Worm (Caenorhabditis elegans) whole organism, midembryonic: Measurements from ENCODE around the gene srh-75.

ENCODE experiments used
- T22C8.4 ChIP-seq: fragments of 200-800 bp; sonication (Bioruptor generic); IDR thresholded peaks from 2 replicates; pipeline ENCODE4 v1.3.6; 2022; ENCODE audit warnings: missing genetic modification characterization, missing compliant biosample characterization
- cog-1 ChIP-seq: sonication (generic microtip); optimal IDR thresholded peaks from 2 replicates; lab custom pipeline; 2016; ENCODE audit warnings: missing genetic modification characterization, missing compliant biosample characterization
- flt-1 ChIP-seq: fragments of 200-800 bp; sonication (Bioruptor generic); IDR thresholded peaks from 2 replicates; pipeline ENCODE4 v1.3.6; 2022; ENCODE audit warnings: missing genetic modification characterization, missing compliant biosample characterization
- klf-2 ChIP-seq: fragments of 200-800 bp; sonication (Bioruptor generic); conservative IDR thresholded peaks from 2 replicates; pipeline ENCODE4 v1.3.6; 2022; ENCODE audit warnings: missing genetic modification reagents, missing genetic modification characterization, missing compliant biosample characterization
- med-1 ChIP-seq: sonication (generic microtip); optimal IDR thresholded peaks from 2 replicates; lab custom pipeline; 2017; ENCODE audit warnings: missing genetic modification characterization, mild to moderate bottlenecking, missing compliant biosample characterization, antibody characterized with exemption, missing genetic modification reagents; ENCODE audit not compliant: insufficient read depth
- ref-1 ChIP-seq: fragments of 200-800 bp; sonication (Bioruptor generic); conservative IDR thresholded peaks from 2 replicates; pipeline ENCODE4 v1.3.6; 2022; ENCODE audit warnings: missing genetic modification reagents, missing genetic modification characterization, missing compliant biosample characterization
- tab-1 ChIP-seq: fragments of 200-800 bp; sonication (Bioruptor generic); IDR thresholded peaks from 2 replicates; pipeline ENCODE4 v1.3.6; 2022; ENCODE audit warnings: missing genetic modification characterization, missing compliant biosample characterization
- ztf-23 ChIP-seq: fragments of 200-800 bp; sonication (Bioruptor generic); IDR thresholded peaks from 2 replicates; pipeline ENCODE4 v1.3.6; 2022; ENCODE audit warnings: missing genetic modification reagents, missing genetic modification characterization, missing compliant biosample characterization
- ztf-29 ChIP-seq: fragments of 200-800 bp; sonication (Bioruptor generic); IDR thresholded peaks from 2 replicates; pipeline ENCODE4 v1.3.6; 2022; ENCODE audit warnings: missing genetic modification reagents, missing genetic modification characterization, missing compliant biosample characterization

Gene srh-75

ce11 chrV:11071453-11071852 lies 14.5 kb upstream of the srh-75 start:
- TF ChIP-seq flt-1 (GFP tag; lab: Robert Waterston, UW), result no peak
- no peak for TF ChIP-seq ref-1 (GFP tag; lab: Robert Waterston, UW)
- no peak for TF ChIP-seq ztf-23 (GFP tag; lab: Robert Waterston, UW)
- TF ChIP-seq T22C8.4 (GFP tag; lab: Robert Waterston, UW), result no peak
- TF ChIP-seq tab-1 (GFP tag; lab: Robert Waterston, UW), result no peak
- no peak for TF ChIP-seq med-1 (GFP tag; lab: Kevin White, UChicago)
- TF ChIP-seq cog-1 (tag; lab: Kevin White, UChicago), result no peak
- TF ChIP-seq ztf-29, result no peak
- TF ChIP-seq klf-2 (GFP tag; lab: Robert Waterston, UW), result no peak

ce11 chrV:11070388-11070787 lies 13.4 kb upstream of the srh-75 start:
- TF ChIP-seq ref-1 (GFP tag; lab: Robert Waterston, UW), result no peak

- TF ChIP-seq klf-2 (GFP tag; lab: Robert Waterston, UW) (no peak), ztf-23 (GFP tag; lab: Robert Waterston, UW) (no peak), ztf-29 (no peak), med-1 (GFP tag; lab: Kevin White, UChicago) (no peak), ref-1 (GFP tag; lab: Robert Waterston, UW) (no peak), flt-1 (GFP tag; lab: Robert Waterston, UW) (no peak), tab-1 (GFP tag; lab: Robert Waterston, UW) (no peak), cog-1 (tag; lab: Kevin White, UChicago) (no peak), T22C8.4 (GFP tag; lab: Robert Waterston, UW) (no peak)
Observed at ce11 chrV:11069277-11069676, 12.3 kb upstream of the srh-75 start, which contains the start of gene T04C12.8. TSS of gene T04C12.8 (minus strand) at chrV:11069358.

- TF ChIP-seq ztf-29, result no peak
- no peak for TF ChIP-seq ref-1 (GFP tag; lab: Robert Waterston, UW)
- TF ChIP-seq flt-1 (GFP tag; lab: Robert Waterston, UW), result no peak
- no peak for TF ChIP-seq T22C8.4 (GFP tag; lab: Robert Waterston, UW)
- TF ChIP-seq tab-1 (GFP tag; lab: Robert Waterston, UW), result no peak
- no peak for TF ChIP-seq ztf-23 (GFP tag; lab: Robert Waterston, UW)
- no peak for TF ChIP-seq klf-2 (GFP tag; lab: Robert Waterston, UW)
- TF ChIP-seq med-1 (GFP tag; lab: Kevin White, UChicago), result no peak
- no peak for TF ChIP-seq cog-1 (tag; lab: Kevin White, UChicago)
Observed at ce11 chrV:11065513-11065912, 8.6 kb upstream of the srh-75 start, which contains the start of gene nlp-80. TSS of gene nlp-80 (minus strand) at chrV:11065613.

ce11 chrV:11063115-11063514 lies 6.2 kb upstream of the srh-75 start, which contains the start of gene T04C12.9:
TSS of gene T04C12.9 (minus strand) at chrV:11063215.
- TF ChIP-seq T22C8.4 (GFP tag; lab: Robert Waterston, UW) (no peak), klf-2 (GFP tag; lab: Robert Waterston, UW) (no peak), med-1 (GFP tag; lab: Kevin White, UChicago) (no peak), ztf-23 (GFP tag; lab: Robert Waterston, UW) (no peak), ztf-29 (no peak), ref-1 (GFP tag; lab: Robert Waterston, UW) (no peak), flt-1 (GFP tag; lab: Robert Waterston, UW) (no peak), tab-1 (GFP tag; lab: Robert Waterston, UW) (no peak), cog-1 (tag; lab: Kevin White, UChicago) (no peak)

- TF ChIP-seq med-1 (GFP tag; lab: Kevin White, UChicago) (no peak), klf-2 (GFP tag; lab: Robert Waterston, UW) (no peak), T22C8.4 (GFP tag; lab: Robert Waterston, UW) (no peak), flt-1 (GFP tag; lab: Robert Waterston, UW) (no peak), ztf-29 (no peak), ref-1 (GFP tag; lab: Robert Waterston, UW) (no peak), ztf-23 (GFP tag; lab: Robert Waterston, UW) (no peak), cog-1 (tag; lab: Kevin White, UChicago) (no peak), tab-1 (GFP tag; lab: Robert Waterston, UW) (no peak)
Observed at ce11 chrV:11061887-11062286, 4.9 kb upstream of the srh-75 start.

ce11 chrV:11060239-11060984 lies 3.5 kb upstream of the srh-75 start, which contains the start of gene T04C12.11:
TSS of gene T04C12.11 (minus strand) at chrV:11060289.
- no peak for TF ChIP-seq ztf-23 (GFP tag; lab: Robert Waterston, UW)
- no peak for TF ChIP-seq T22C8.4 (GFP tag; lab: Robert Waterston, UW)
- no peak for TF ChIP-seq med-1 (GFP tag; lab: Kevin White, UChicago)
- TF ChIP-seq klf-2 (GFP tag; lab: Robert Waterston, UW), result no peak
- no peak for TF ChIP-seq cog-1 (tag; lab: Kevin White, UChicago)
- no peak for TF ChIP-seq ztf-29
- TF ChIP-seq flt-1 (GFP tag; lab: Robert Waterston, UW), result no peak
- no peak for TF ChIP-seq ref-1 (GFP tag; lab: Robert Waterston, UW)
- no peak for TF ChIP-seq tab-1 (GFP tag; lab: Robert Waterston, UW)

- TF ChIP-seq med-1 (GFP tag; lab: Kevin White, UChicago), result no peak
- TF ChIP-seq ztf-23 (GFP tag; lab: Robert Waterston, UW), result no peak
- no peak for TF ChIP-seq T22C8.4 (GFP tag; lab: Robert Waterston, UW)
- no peak for TF ChIP-seq ztf-29
- no peak for TF ChIP-seq cog-1 (tag; lab: Kevin White, UChicago)
- TF ChIP-seq ref-1 (GFP tag; lab: Robert Waterston, UW), result no peak
- no peak for TF ChIP-seq tab-1 (GFP tag; lab: Robert Waterston, UW)
- no peak for TF ChIP-seq klf-2 (GFP tag; lab: Robert Waterston, UW)
- TF ChIP-seq flt-1 (GFP tag; lab: Robert Waterston, UW), result no peak
Observed at ce11 chrV:11059180-11059579, 2.2 kb upstream of the srh-75 start, which contains the start of gene T04C12.1. TSS of gene T04C12.1 (minus strand) at chrV:11059269.
